Fruit fly (Drosophila melanogaster): ENCODE results near the gene mnd.

Gene mnd

DNA sequence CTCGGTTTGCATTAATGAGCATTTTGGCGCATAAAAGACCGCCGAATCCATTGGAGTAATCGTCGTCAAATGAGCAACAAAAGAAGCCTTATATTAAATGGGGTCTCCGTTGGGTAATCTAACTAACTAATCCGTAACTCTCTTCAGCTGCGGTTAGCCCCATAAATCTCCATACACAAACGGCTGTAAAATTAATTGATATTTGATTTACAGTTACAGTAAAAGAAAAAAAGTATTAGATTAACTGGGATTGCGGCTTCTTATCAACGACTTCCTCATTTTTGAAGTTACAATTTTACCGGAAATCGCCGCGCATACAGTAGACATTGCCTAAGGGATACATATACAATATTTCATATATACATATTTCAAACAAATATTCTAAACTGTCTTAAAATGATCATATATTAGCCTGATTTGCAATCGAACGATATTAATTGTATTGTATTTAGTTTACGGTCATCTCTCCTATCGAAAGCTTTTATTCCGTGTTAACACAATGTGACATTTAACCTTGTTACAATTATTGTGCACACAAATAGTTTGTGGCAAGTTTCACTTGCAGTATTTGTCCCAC lies 1.5 kb downstream of the mnd start:
- TF ChIP-seq CG8159 (tag; optimal IDR thresholded peaks at IDR 0.05) (no peak), Snoo (tag; optimal IDR thresholded peaks at IDR 0.05) (no peak), gl (tag; optimal IDR thresholded peaks at IDR 0.05) (no peak), CG17806 (tag; optimal IDR thresholded peaks at IDR 0.05) (no peak), CG10348 (GFP tag; IDR thresholded peaks at IDR 0.05) (no peak), D1 (tag; optimal IDR thresholded peaks at IDR 0.05) (no peak), CG8301 (tag; optimal IDR thresholded peaks at IDR 0.05) (no peak), CG9948 (tag; optimal IDR thresholded peaks at IDR 0.05) (no peak), Pif1A (GFP tag; optimal IDR thresholded peaks at IDR 0.05) (no peak), CG14655 (GFP tag; optimal IDR thresholded peaks at IDR 0.05) (no peak)

DNA sequence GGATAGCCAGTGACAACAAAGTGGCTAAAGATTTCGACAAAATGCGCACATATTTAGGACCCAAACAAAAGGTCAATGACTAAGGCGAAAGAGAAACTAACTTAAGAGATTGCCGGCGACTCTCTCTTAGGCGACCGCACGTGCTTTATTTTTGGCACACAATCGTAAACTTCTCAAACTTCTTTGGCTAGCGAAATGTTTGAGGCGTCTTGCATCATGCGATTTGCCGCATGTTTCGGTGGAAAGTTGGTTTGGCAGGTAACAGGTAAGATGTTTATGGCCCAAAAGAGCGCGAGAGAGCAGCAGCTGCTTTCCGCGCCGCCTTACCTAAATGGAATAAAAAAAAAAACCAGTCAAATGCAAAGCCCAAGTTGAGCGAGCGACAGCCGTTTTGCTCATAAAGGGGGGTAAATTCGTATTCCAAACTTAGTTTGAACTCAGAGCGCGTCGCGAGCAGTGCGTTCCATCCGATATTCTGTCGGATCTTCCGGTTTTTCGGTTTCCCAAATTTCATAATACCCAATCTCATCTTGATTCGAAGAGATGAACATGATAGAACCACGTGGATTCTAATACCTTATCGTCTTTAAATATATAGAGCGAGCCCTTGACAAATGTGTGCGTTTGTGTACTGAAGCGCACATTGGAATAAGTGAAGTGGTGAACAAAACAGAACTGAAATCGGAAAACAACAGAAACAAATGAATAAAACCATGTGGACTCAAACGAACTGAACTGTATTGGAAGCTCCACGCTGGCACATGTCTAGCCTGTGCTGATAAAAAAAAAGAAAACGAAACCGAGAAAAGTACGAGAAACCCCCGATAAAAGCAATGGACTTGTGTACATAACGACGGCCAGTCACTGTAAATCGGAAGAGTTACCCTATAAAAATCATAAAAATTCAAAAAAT lies 2.3 kb downstream of the mnd start:
- TF ChIP-seq Ets98B (GFP tag; IDR thresholded peaks at IDR 0.05) = peak; percentile 30; the same call in 1 of the 2 replicates
- TF ChIP-seq CG34367 (tag; optimal IDR thresholded peaks at IDR 0.05) = no peak
- TF ChIP-seq EcR (GFP tag; optimal IDR thresholded peaks at IDR 0.05) = peak; percentile 47

DNA sequence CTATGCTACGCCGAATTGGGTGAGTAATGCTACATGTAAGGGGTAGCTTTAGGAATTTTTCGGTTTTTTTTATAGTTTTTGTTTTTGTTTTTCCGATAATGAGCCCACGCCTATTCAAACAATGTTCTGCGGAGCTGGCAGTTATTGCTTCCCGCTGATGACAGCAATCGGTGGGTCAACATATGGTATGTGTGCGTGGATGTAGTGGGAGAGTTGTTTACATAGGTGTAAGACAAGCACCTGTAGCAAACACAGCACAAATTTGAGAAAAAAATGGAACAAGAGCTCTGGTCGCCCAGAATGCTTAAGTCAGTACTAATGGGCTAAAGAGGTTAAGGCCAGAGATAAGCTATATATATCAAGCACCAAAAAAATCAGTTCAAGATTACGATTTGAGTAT lies 3.3 kb downstream of the mnd start:
- no peak for TF ChIP-seq CG12605 (GFP tag; IDR thresholded peaks at IDR 0.05)
- no peak for TF ChIP-seq D1 (tag; optimal IDR thresholded peaks at IDR 0.05)
- no peak for TF ChIP-seq EcR (GFP tag; optimal IDR thresholded peaks at IDR 0.05)
- TF ChIP-seq CG34367 (tag; optimal IDR thresholded peaks at IDR 0.05) = no peak
- TF ChIP-seq CG4496 (GFP tag; IDR thresholded peaks at IDR 0.05) = no peak
- no peak for TF ChIP-seq rn (GFP tag; IDR thresholded peaks at IDR 0.05)
- TF ChIP-seq CG32121 (GFP tag; IDR thresholded peaks at IDR 0.05) = no peak
- TF ChIP-seq Ets98B (GFP tag; IDR thresholded peaks at IDR 0.05) = no peak
- no peak for TF ChIP-seq gl (tag; optimal IDR thresholded peaks at IDR 0.05)
- TF ChIP-seq CG17806 (tag; optimal IDR thresholded peaks at IDR 0.05) = no peak
- TF ChIP-seq Pif1B (GFP tag; optimal IDR thresholded peaks at IDR 0.05) = no peak
- TF ChIP-seq CG14655 (GFP tag; optimal IDR thresholded peaks at IDR 0.05) = no peak
- no peak for TF ChIP-seq Pif1A (GFP tag; optimal IDR thresholded peaks at IDR 0.05)

DNA sequence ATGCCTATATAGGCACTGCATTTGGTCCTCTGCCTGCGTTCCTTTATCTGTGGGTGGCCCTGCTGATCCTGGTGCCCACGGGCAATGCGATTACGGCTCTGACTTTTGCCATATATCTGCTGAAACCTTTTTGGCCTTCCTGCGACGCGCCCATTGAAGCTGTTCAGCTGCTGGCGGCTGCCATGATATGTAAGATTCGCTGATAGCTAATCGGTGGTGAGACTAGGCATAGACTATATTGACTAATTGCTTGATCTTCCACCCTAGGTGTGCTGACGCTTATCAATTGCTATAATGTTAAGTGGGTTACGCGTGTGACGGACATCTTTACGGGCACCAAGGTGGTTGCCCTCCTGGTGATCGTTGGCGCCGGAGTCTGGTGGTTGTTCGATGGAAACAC lies 5.0 kb downstream of the mnd start:
- TF ChIP-seq CG9948 (tag; optimal IDR thresholded peaks at IDR 0.05) (no peak), CG8301 (tag; optimal IDR thresholded peaks at IDR 0.05) (no peak), CG17806 (tag; optimal IDR thresholded peaks at IDR 0.05) (no peak), Pif1A (GFP tag; optimal IDR thresholded peaks at IDR 0.05) (no peak), Ets98B (GFP tag; IDR thresholded peaks at IDR 0.05) (no peak), gl (tag; optimal IDR thresholded peaks at IDR 0.05) (no peak), CG32121 (GFP tag; IDR thresholded peaks at IDR 0.05) (no peak), fd96Ca (GFP tag; IDR thresholded peaks at IDR 0.05) (no peak), CG10348 (GFP tag; IDR thresholded peaks at IDR 0.05) (no peak), CG8159 (tag; optimal IDR thresholded peaks at IDR 0.05) (no peak), EcR (GFP tag; optimal IDR thresholded peaks at IDR 0.05) (no peak), CG15710 (tag; optimal IDR thresholded peaks at IDR 0.05) (no peak), rn (GFP tag; IDR thresholded peaks at IDR 0.05) (no peak), D1 (tag; optimal IDR thresholded peaks at IDR 0.05) (no peak), CG34367 (tag; optimal IDR thresholded peaks at IDR 0.05) (no peak), CG13204 (GFP tag; optimal IDR thresholded peaks at IDR 0.05) (no peak)

DNA sequence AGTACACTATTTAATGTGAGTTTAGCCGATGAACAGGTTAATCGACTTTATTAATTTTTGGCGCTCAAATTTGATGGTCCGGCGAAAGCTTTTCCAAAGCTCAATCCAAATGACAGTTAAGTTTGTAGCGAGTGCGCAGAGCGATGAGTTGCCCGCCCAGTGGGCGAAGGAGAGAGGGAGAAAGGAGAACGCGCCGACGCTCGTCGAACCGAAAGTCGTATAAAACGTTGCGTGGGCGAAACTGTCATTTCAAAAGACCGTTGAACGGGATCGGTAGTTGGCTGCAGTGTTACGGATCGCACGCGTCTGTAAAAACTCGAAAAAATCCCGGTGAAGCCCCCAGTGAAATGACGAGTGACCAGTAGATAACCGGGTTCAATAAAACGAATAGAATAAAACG lies 7.1 kb downstream of the mnd start, which contains the start of gene Zip71B:
Gene Zip71B, plus strand, starts transcription at position 265 of the 400 bp plus-strand sequence.
- TF ChIP-seq Pif1B (GFP tag; optimal IDR thresholded peaks at IDR 0.05) (no peak), CG12605 (GFP tag; IDR thresholded peaks at IDR 0.05) (no peak), CG8159 (tag; optimal IDR thresholded peaks at IDR 0.05) (no peak), CG4496 (GFP tag; IDR thresholded peaks at IDR 0.05) (no peak), CG14655 (GFP tag; optimal IDR thresholded peaks at IDR 0.05) (no peak), EcR (GFP tag; optimal IDR thresholded peaks at IDR 0.05) (no peak), CG9948 (tag; optimal IDR thresholded peaks at IDR 0.05) (no peak), rn (GFP tag; IDR thresholded peaks at IDR 0.05) (no peak), fd96Ca (GFP tag; IDR thresholded peaks at IDR 0.05) (no peak), gl (tag; optimal IDR thresholded peaks at IDR 0.05) (no peak), Snoo (tag; optimal IDR thresholded peaks at IDR 0.05) (no peak), Ets98B (GFP tag; IDR thresholded peaks at IDR 0.05) (no peak), CG8301 (tag; optimal IDR thresholded peaks at IDR 0.05) (no peak), CG17806 (tag; optimal IDR thresholded peaks at IDR 0.05) (no peak), CG32121 (GFP tag; IDR thresholded peaks at IDR 0.05) (no peak), CG15710 (tag; optimal IDR thresholded peaks at IDR 0.05) (no peak), CG10348 (GFP tag; IDR thresholded peaks at IDR 0.05) (no peak), CG13204 (GFP tag; optimal IDR thresholded peaks at IDR 0.05) (no peak)

DNA sequence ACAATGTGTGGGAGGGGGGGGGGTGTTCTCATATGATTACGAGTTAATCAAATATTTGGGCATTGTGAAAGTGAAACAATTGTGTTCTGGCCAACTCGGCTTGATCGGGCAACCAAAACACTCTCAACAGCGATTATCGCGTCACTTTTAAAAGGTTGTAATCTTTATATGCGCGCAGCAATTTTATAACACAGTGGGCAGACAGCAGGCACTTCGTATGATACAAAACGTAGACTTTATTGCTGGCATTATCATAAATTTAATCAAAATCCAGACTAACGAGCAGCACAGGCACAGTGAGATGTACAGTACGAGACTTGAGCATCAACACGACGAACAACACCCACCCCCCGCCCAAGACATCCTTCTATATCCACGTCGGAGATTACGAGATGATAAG lies 7.9 kb downstream of the mnd start:
- TF ChIP-seq D1 (tag; optimal IDR thresholded peaks at IDR 0.05) (no peak), Pif1B (GFP tag; optimal IDR thresholded peaks at IDR 0.05) (no peak), CG14655 (GFP tag; optimal IDR thresholded peaks at IDR 0.05) (no peak)
